Fruit fly (Drosophila melanogaster): ENCODE results near the gene dtn.

DNA sequence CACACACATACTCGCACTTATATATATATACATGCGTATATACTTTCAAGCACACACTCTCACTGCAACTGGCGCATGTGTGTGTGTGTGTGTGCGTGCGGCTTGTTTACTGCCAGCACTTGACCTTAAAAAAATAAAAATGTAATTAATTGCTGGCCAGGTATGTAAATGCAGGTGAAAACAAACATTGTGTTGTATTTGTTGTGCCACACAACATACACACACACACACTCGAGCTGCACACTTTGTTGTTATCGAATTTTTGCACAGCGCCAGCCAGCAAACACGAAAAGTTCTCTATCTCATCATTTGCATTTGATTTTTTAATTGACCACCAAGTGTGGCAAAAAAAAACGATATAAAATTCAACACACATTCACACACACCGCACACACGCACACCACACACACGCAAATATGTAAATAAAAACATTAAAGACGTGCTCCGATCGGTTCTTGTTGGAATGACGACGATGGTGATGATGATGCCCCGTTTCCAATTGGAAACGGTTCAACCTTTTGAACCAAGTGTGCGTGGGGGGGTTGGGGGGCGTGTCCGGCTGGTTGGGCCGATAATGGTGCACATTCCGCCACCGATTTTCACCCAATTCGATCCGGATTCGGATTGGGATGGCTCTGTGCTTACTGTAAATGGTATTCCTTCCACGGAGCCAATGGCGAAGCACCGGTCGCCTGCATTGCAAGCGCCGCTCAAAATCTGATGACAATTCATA is 29.3 kb downstream of the dtn start:
- TF ChIP-seq CG9948 (tag; optimal IDR thresholded peaks at IDR 0.05), result no peak
- TF ChIP-seq CG8159 (tag; optimal IDR thresholded peaks at IDR 0.05), result no peak
- no peak for TF ChIP-seq CG34367 (tag; optimal IDR thresholded peaks at IDR 0.05)
- no peak for TF ChIP-seq D1 (tag; optimal IDR thresholded peaks at IDR 0.05)
- no peak for TF ChIP-seq EcR (GFP tag; optimal IDR thresholded peaks at IDR 0.05)
- TF ChIP-seq CG13204 (GFP tag; optimal IDR thresholded peaks at IDR 0.05), result no peak
- TF ChIP-seq Snoo (tag; optimal IDR thresholded peaks at IDR 0.05), result no peak
- TF ChIP-seq gl (tag; optimal IDR thresholded peaks at IDR 0.05), result no peak
- TF ChIP-seq Ets98B (GFP tag; IDR thresholded peaks at IDR 0.05), result no peak
- no peak for TF ChIP-seq Pif1A (GFP tag; optimal IDR thresholded peaks at IDR 0.05)

Data from whole organism, pupa.